Worm (Caenorhabditis elegans): Measurements from ENCODE around the gene map-2.
"Not testable (repeated sequence)": the region's sequence is repeated elsewhere in the genome, so short reads cannot be mapped to it uniquely, and the experiment has no call there.

Gene map-2

DNA sequence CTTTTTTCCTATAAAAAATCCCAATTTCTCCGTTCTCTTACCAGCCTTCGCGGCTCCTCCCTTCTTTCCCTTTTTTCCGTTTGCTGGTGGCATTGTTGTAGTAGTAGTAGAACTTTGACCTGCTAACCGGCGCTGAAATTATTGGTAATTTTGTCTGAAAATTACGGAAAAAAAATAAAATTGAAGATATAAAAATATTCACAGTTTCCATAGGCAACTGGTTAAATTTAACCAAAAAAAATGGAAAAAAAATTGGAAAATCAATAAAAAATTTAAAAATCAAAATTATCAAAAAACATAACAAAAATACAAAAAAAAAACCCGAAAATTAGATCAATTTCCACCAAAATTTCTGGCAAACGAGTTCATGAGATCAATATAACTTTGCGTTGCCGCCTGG, at the start of gene map-2:
Gene map-2, minus strand, starts transcription at position 101 of the 400 bp plus-strand sequence.
- no peak for TF ChIP-seq tab-1 (GFP tag; IDR thresholded peaks at IDR 0.05)
- no peak for TF ChIP-seq ztf-29 (GFP tag; IDR thresholded peaks at IDR 0.05)
- no peak for TF ChIP-seq med-1 (GFP tag; optimal IDR thresholded peaks at IDR 0.05; ENCODE audit: insufficient read depth)
- no peak for TF ChIP-seq flt-1 (GFP tag; IDR thresholded peaks at IDR 0.05)

- TF ChIP-seq tab-1 (GFP tag; IDR thresholded peaks at IDR 0.05) (no peak), T22C8.4 (GFP tag; IDR thresholded peaks at IDR 0.05) (no peak), ztf-29 (GFP tag; IDR thresholded peaks at IDR 0.05) (no peak), med-1 (GFP tag; optimal IDR thresholded peaks at IDR 0.05; ENCODE audit: insufficient read depth) (no peak), cog-1 (tag; optimal IDR thresholded peaks at IDR 0.05) (no peak), ztf-23 (GFP tag; IDR thresholded peaks at IDR 0.05) (no peak), klf-2 (GFP tag; conservative IDR thresholded peaks at IDR 0.05) (no peak), ref-1 (GFP tag; conservative IDR thresholded peaks at IDR 0.05) (no peak), flt-1 (GFP tag; IDR thresholded peaks at IDR 0.05) (no peak)
Measured at ce11 chrIV:16898205-16898604, 43.5 kb upstream of the map-2 start.

ce11 chrIV:16895288-16895687, 40.6 kb upstream of the map-2 start, which contains the start of gene T06A10.2:
TSS of gene T06A10.2 (plus strand) at chrIV:16895588.
- not testable (repeated sequence) for TF ChIP-seq ztf-23 (GFP tag; IDR thresholded peaks at IDR 0.05); cog-1 (tag; optimal IDR thresholded peaks at IDR 0.05); med-1 (GFP tag; optimal IDR thresholded peaks at IDR 0.05; ENCODE audit: insufficient read depth)

DNA sequence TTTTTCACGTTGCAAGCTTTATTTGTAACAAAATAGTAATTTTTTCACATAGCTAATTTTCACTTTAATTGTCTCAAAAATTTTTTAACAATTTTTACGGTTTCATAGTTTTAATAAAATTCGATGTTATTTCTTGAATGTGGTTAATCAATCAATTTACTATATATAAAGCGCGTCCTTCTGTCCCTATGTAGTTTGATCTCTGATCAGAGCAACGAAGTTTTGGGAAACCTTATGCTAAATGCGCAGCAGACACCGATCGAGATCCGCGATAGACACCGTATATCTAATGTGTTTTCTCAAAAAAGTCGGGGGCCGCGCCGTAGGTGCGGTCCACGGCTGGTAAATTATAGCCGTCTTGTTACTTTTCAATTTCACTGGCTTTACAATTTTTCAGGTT, 33.9 kb upstream of the map-2 start:
- TF ChIP-seq med-1 (GFP tag; optimal IDR thresholded peaks at IDR 0.05; ENCODE audit: insufficient read depth) (no peak), T22C8.4 (GFP tag; IDR thresholded peaks at IDR 0.05) (no peak), cog-1 (tag; optimal IDR thresholded peaks at IDR 0.05) (no peak), klf-2 (GFP tag; conservative IDR thresholded peaks at IDR 0.05) (no peak), ztf-23 (GFP tag; IDR thresholded peaks at IDR 0.05) (no peak), ztf-29 (GFP tag; IDR thresholded peaks at IDR 0.05) (no peak), flt-1 (GFP tag; IDR thresholded peaks at IDR 0.05) (no peak), tab-1 (GFP tag; IDR thresholded peaks at IDR 0.05) (no peak), ref-1 (GFP tag; conservative IDR thresholded peaks at IDR 0.05) (no peak)

ce11 chrIV:16882414-16882813, 27.7 kb upstream of the map-2 start:
- TF ChIP-seq flt-1 (GFP tag; IDR thresholded peaks at IDR 0.05), result peak; percentile 89

DNA sequence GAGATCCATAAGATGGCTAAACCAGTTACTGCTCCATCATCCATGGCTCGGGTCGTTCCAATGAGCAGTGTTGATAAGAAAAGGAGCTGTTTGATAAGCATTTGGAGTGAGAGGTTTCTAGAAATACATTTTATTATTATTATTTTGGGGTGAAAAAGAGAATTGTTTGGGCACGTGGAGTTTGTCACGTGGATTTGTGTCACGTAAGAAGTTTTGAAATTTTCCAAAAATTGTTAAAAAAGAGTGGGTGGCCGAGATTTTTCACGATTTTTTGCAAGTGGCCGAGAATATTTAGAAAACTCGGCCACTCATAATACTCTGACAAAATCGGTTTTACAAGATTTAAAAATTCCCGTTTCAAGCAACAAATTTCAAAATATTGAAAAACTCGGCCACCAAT, 14.2 kb upstream of the map-2 start, which contains the start of gene T06A10.106:
Gene T06A10.106, minus strand, starts transcription at position 101 of the 400 bp plus-strand sequence.
- TF ChIP-seq T22C8.4 (GFP tag; IDR thresholded peaks at IDR 0.05) (no peak), cog-1 (tag; optimal IDR thresholded peaks at IDR 0.05) (no peak), ref-1 (GFP tag; conservative IDR thresholded peaks at IDR 0.05) (no peak), med-1 (GFP tag; optimal IDR thresholded peaks at IDR 0.05; ENCODE audit: insufficient read depth) (no peak), klf-2 (GFP tag; conservative IDR thresholded peaks at IDR 0.05) (no peak), flt-1 (GFP tag; IDR thresholded peaks at IDR 0.05) (no peak), ztf-29 (GFP tag; IDR thresholded peaks at IDR 0.05) (no peak), ztf-23 (GFP tag; IDR thresholded peaks at IDR 0.05) (no peak), tab-1 (GFP tag; IDR thresholded peaks at IDR 0.05) (no peak)

DNA sequence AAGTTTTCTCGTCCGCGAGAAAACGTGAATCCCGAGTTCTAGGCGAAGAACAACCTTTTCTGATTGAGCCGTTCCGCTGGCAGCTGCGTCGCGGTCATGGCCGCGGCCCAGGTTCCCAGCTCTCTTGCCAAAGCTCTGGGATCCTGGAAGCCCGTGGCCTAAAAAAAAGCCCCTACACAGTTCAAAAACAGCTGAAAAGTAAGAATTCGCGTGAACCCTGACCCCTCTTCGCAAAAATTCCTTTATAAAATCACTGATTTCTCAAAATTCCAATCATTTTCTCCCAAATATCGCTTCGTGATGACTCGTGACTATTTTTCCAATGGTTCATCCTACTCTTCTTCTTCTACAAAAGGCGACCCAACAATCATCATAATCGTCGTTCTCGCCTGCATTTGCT, 12.5 kb upstream of the map-2 start, which contains the start of gene T06A10.107:
Gene T06A10.107, plus strand, starts transcription at position 301 of the 400 bp plus-strand sequence.
- TF ChIP-seq cog-1 (tag; optimal IDR thresholded peaks at IDR 0.05) (no peak), ref-1 (GFP tag; conservative IDR thresholded peaks at IDR 0.05) (no peak), tab-1 (GFP tag; IDR thresholded peaks at IDR 0.05) (no peak), klf-2 (GFP tag; conservative IDR thresholded peaks at IDR 0.05) (no peak), T22C8.4 (GFP tag; IDR thresholded peaks at IDR 0.05) (no peak), ztf-29 (GFP tag; IDR thresholded peaks at IDR 0.05) (no peak), flt-1 (GFP tag; IDR thresholded peaks at IDR 0.05) (no peak), med-1 (GFP tag; optimal IDR thresholded peaks at IDR 0.05; ENCODE audit: insufficient read depth) (no peak), ztf-23 (GFP tag; IDR thresholded peaks at IDR 0.05) (no peak)

ce11 chrIV:16865487-16865886, 10.8 kb upstream of the map-2 start, which contains the start of gene gtsf-1:
TSS of gene gtsf-1 (plus strand) at chrIV:16865840.
- TF ChIP-seq flt-1 (GFP tag; IDR thresholded peaks at IDR 0.05) (peak; percentile 77), T22C8.4 (GFP tag; IDR thresholded peaks at IDR 0.05) (peak; percentile 68), ztf-29 (GFP tag; IDR thresholded peaks at IDR 0.05) (peak; percentile 70), med-1 (GFP tag; optimal IDR thresholded peaks at IDR 0.05; ENCODE audit: insufficient read depth) (peak; percentile 62), klf-2 (GFP tag; conservative IDR thresholded peaks at IDR 0.05) (peak; percentile 65; the same call in 1 of the 2 replicates), ztf-23 (GFP tag; IDR thresholded peaks at IDR 0.05) (peak; percentile 79), ref-1 (GFP tag; conservative IDR thresholded peaks at IDR 0.05) (no peak), cog-1 (tag; optimal IDR thresholded peaks at IDR 0.05) (peak; percentile 55), tab-1 (GFP tag; IDR thresholded peaks at IDR 0.05) (peak; percentile 78)

- no peak for TF ChIP-seq T22C8.4 (GFP tag; IDR thresholded peaks at IDR 0.05)
- TF ChIP-seq ztf-23 (GFP tag; IDR thresholded peaks at IDR 0.05), result 0 out of 2 replicates have a peak, but pooled peaks have one; percentile 32
- no peak for TF ChIP-seq tab-1 (GFP tag; IDR thresholded peaks at IDR 0.05)
Measured at ce11 chrIV:16864876-16865275, 10.2 kb upstream of the map-2 start.

DNA sequence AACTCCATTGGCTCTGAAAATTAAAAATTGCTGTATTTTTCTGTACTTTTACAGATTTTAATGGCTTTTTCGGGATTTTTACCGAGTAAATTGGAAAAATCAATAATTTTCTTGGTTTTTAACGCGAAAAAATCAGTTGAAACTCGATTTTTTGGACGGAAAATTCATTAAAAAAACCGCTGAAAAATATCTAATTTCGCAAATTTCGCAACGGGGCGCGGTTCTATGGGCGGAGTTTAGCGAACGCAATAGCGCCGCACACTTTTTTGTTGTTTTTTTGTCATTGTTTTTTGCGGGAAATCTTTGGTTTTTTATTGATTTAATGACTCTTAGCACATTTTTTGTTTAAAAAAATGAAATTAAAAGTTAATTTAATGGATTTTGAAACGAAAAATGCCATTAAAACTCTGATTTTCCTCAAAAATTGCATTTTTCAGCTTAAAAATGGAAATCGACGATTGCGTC, 8.8 kb upstream of the map-2 start, which contains the start of the genes mel-46 and lsy-13:
Gene mel-46, minus strand, starts transcription at position 51 of the 465 bp plus-strand sequence.
Gene lsy-13, plus strand, starts transcription at position 440 of the 465 bp plus-strand sequence.
- peak; percentile 65 for TF ChIP-seq T22C8.4 (GFP tag; IDR thresholded peaks at IDR 0.05)
- peak; percentile 86 for TF ChIP-seq flt-1 (GFP tag; IDR thresholded peaks at IDR 0.05)
- peak; percentile 83 for TF ChIP-seq ztf-23 (GFP tag; IDR thresholded peaks at IDR 0.05)
- peak; percentile 21 for TF ChIP-seq cog-1 (tag; optimal IDR thresholded peaks at IDR 0.05)
- TF ChIP-seq klf-2 (GFP tag; conservative IDR thresholded peaks at IDR 0.05), result no peak
- TF ChIP-seq ref-1 (GFP tag; conservative IDR thresholded peaks at IDR 0.05), result no peak
- peak; percentile 72; the same call in 1 of the 2 replicates for TF ChIP-seq tab-1 (GFP tag; IDR thresholded peaks at IDR 0.05)
- peak; percentile 68 for TF ChIP-seq med-1 (GFP tag; optimal IDR thresholded peaks at IDR 0.05; ENCODE audit: insufficient read depth)
